Fruit fly (Drosophila melanogaster) whole organism, prepupa: Measurements from ENCODE around the gene CG10713.

Experiments used
- CG11902 ChIP-seq: fragments of 200-800 bp; sonication (Bioruptor generic); optimal IDR thresholded peaks from 3 replicates; lab custom pipeline; 2016; ENCODE audit warnings: missing biosample characterization, missing genetic modification characterization
- CG15336 ChIP-seq: fragments of 200-800 bp; sonication (Bioruptor generic); IDR thresholded peaks from 2 replicates; pipeline ENCODE4 v1.3.6; 2022; ENCODE audit warnings: missing biosample characterization, missing genetic modification characterization
- CG1621 ChIP-seq: fragments of 200-800 bp; sonication (Bioruptor generic); optimal IDR thresholded peaks from 3 replicates; lab custom pipeline; 2018; ENCODE audit warnings: missing biosample characterization, mild to moderate bottlenecking, missing genetic modification characterization
- CG3032 ChIP-seq: fragments of 200-800 bp; optimal IDR thresholded peaks from 2 replicates; lab custom pipeline; 2019; ENCODE audit warnings: missing biosample characterization, mild to moderate bottlenecking, missing genetic modification characterization, moderate library complexity
- CG31627 ChIP-seq: fragments of 200-800 bp; sonication (Bioruptor generic); optimal IDR thresholded peaks from 3 replicates; lab custom pipeline; 2016; ENCODE audit warnings: missing biosample characterization, missing genetic modification characterization
- CG32006 ChIP-seq: fragments of 200-800 bp; sonication (Bioruptor generic); optimal IDR thresholded peaks from 3 replicates; lab custom pipeline; 2017; ENCODE audit warnings: missing biosample characterization, mild to moderate bottlenecking, missing genetic modification characterization
- CG34406 ChIP-seq: fragments of 200-800 bp; sonication (Bioruptor generic); optimal IDR thresholded peaks from 3 replicates; lab custom pipeline; 2016; ENCODE audit warnings: missing biosample characterization, missing genetic modification characterization
- CG4318 ChIP-seq: fragments of 200-800 bp; sonication (Bioruptor generic); optimal IDR thresholded peaks from 3 replicates; lab custom pipeline; 2017; ENCODE audit warnings: missing biosample characterization, mild to moderate bottlenecking, missing genetic modification characterization
- CG6163 ChIP-seq: fragments of 200-800 bp; sonication (Bioruptor generic); IDR thresholded peaks from 3 replicates; pipeline ENCODE4 v1.3.6; 2022; ENCODE audit warnings: missing biosample characterization, missing genetic modification characterization
- CG6276 ChIP-seq: fragments of 200-800 bp; sonication (Bioruptor generic); optimal IDR thresholded peaks from 2 replicates; lab custom pipeline; 2017; ENCODE audit warnings: missing biosample characterization, mild to moderate bottlenecking, missing genetic modification characterization
- CG8119 ChIP-seq: fragments of 200-800 bp; sonication (Bioruptor generic); IDR thresholded peaks from 3 replicates; pipeline ENCODE4 v1.3.6; 2022; ENCODE audit warnings: missing biosample characterization, missing genetic modification characterization
- CG8632 ChIP-seq: fragments of 200-800 bp; sonication (Bioruptor generic); optimal IDR thresholded peaks from 3 replicates; lab custom pipeline; 2016; ENCODE audit warnings: missing biosample characterization, missing genetic modification characterization
- CG9139 ChIP-seq: fragments of 200-800 bp; sonication (Bioruptor generic); optimal IDR thresholded peaks from 3 replicates; lab custom pipeline; 2017; ENCODE audit warnings: missing biosample characterization, mild to moderate bottlenecking, missing genetic modification characterization
- Eip75B ChIP-seq: fragments of 200-800 bp; sonication (Bioruptor generic); optimal IDR thresholded peaks from 3 replicates; lab custom pipeline; 2016; ENCODE audit warnings: missing biosample characterization, missing genetic modification characterization
- Eip78C ChIP-seq: fragments of 200-800 bp; sonication (Bioruptor generic); peaks from one replicate; lab custom pipeline; 2016; ENCODE audit warnings: missing biosample characterization, missing genetic modification characterization
- Gug ChIP-seq: fragments of 200-800 bp; sonication (Bioruptor generic); IDR thresholded peaks from 2 replicates; pipeline ENCODE4 v1.3.6; 2022; ENCODE audit warnings: missing biosample characterization, missing genetic modification characterization
- Hr38 ChIP-seq: sonication (Bioruptor generic); optimal IDR thresholded peaks from 2 replicates; lab custom pipeline; 2016; ENCODE audit warnings: missing biosample characterization, missing genetic modification characterization
- Hr39 ChIP-seq: fragments of 200-800 bp; sonication (Bioruptor generic); optimal IDR thresholded peaks from 2 replicates; lab custom pipeline; 2016; ENCODE audit warnings: missing biosample characterization, missing genetic modification characterization
- Lpt ChIP-seq: fragments of 200-800 bp; sonication (Bioruptor generic); optimal IDR thresholded peaks from 3 replicates; lab custom pipeline; 2016; ENCODE audit warnings: missing biosample characterization, missing genetic modification characterization
- Met ChIP-seq: fragments of 200-800 bp; sonication (Bioruptor generic); optimal IDR thresholded peaks from 3 replicates; lab custom pipeline; 2016; ENCODE audit warnings: missing biosample characterization, missing genetic modification characterization
- Smox ChIP-seq: fragments of 200-800 bp; sonication (Bioruptor generic); optimal IDR thresholded peaks from 3 replicates; lab custom pipeline; 2016; ENCODE audit warnings: missing biosample characterization, missing genetic modification characterization
- Sox14 ChIP-seq: fragments of 200-800 bp; sonication (Bioruptor generic); optimal IDR thresholded peaks from 3 replicates; lab custom pipeline; 2016; ENCODE audit warnings: missing biosample characterization, missing genetic modification characterization
- Sox15 ChIP-seq: fragments of 200-800 bp; sonication (Bioruptor generic); optimal IDR thresholded peaks from 3 replicates; lab custom pipeline; 2016; ENCODE audit warnings: missing biosample characterization, missing genetic modification characterization
- cyc ChIP-seq: fragments of 200-800 bp; sonication (Bioruptor generic); optimal IDR thresholded peaks from 3 replicates; lab custom pipeline; 2016; ENCODE audit warnings: missing biosample characterization, missing genetic modification characterization
- eg ChIP-seq: fragments of 200-800 bp; sonication (Bioruptor generic); IDR thresholded peaks from 3 replicates; pipeline ENCODE4 v1.3.6; 2022; ENCODE audit warnings: missing biosample characterization, missing genetic modification characterization
- fd59A ChIP-seq: fragments of 200-800 bp; sonication (Bioruptor generic); optimal IDR thresholded peaks from 2 replicates; lab custom pipeline; 2017; ENCODE audit warnings: missing biosample characterization, mild to moderate bottlenecking, missing genetic modification characterization, missing genetic modification reagents
- fd85E ChIP-seq: fragments of 200-800 bp; sonication (Bioruptor generic); optimal IDR thresholded peaks from 3 replicates; lab custom pipeline; 2016; ENCODE audit warnings: missing biosample characterization, missing genetic modification characterization
- fkh ChIP-seq: fragments of 200-800 bp; sonication (Bioruptor generic); optimal IDR thresholded peaks from 3 replicates; lab custom pipeline; 2017; ENCODE audit warnings: missing biosample characterization, mild to moderate bottlenecking, missing genetic modification characterization, moderate library complexity
- net ChIP-seq: fragments of 200-800 bp; sonication (Bioruptor generic); optimal IDR thresholded peaks from 3 replicates; lab custom pipeline; 2016; ENCODE audit warnings: missing biosample characterization, missing genetic modification characterization
- pdm3 ChIP-seq: fragments of 200-800 bp; sonication (Bioruptor generic); optimal IDR thresholded peaks from 3 replicates; lab custom pipeline; 2016; ENCODE audit warnings: missing biosample characterization, missing genetic modification characterization
- salr ChIP-seq, 2 experiments: fragments of 200-800 bp; sonication (Bioruptor generic); optimal IDR thresholded peaks; 3 replicates each; lab custom pipeline; 2016 to 2018; ENCODE audit warnings: missing biosample characterization in 2 of 2, missing genetic modification characterization in 2 of 2, mild to moderate bottlenecking in 1 of 2
- svp ChIP-seq: fragments of 200-800 bp; sonication (Bioruptor generic); peaks from one replicate; lab custom pipeline; 2016; ENCODE audit warnings: missing biosample characterization, missing genetic modification characterization
- topi ChIP-seq: fragments of 200-800 bp; sonication (Bioruptor generic); optimal IDR thresholded peaks from 3 replicates; lab custom pipeline; 2016; ENCODE audit warnings: missing biosample characterization, missing genetic modification characterization
- vri ChIP-seq: fragments of 200-800 bp; sonication (Bioruptor generic); optimal IDR thresholded peaks from 3 replicates; lab custom pipeline; 2016; ENCODE audit warnings: missing biosample characterization, mild to moderate bottlenecking, missing genetic modification characterization

CG10713 gene

DNA sequence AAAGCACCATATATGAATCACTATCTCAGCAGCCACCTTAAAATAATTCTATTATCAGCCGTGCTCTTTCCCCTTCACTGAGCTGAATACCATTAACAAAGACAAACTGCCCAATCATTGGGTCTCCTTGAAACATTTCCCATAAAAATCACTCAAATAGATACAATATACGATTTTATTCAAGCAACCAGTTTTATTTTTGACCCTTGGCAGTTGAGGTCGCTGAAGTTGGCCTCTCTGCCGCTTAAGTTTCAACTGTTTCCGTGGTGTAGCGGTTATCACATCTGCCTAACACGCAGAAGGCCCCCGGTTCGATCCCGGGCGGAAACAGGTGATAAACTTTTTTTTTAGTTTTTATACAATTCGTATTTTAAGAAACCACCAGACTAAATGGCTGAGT, 2.2 kb downstream of the CG10713 start:
- no peak for TF ChIP-seq Hr38
- peak; percentile 68 for TF ChIP-seq svp (GFP tag; lab: Kevin White, UChicago)

DNA sequence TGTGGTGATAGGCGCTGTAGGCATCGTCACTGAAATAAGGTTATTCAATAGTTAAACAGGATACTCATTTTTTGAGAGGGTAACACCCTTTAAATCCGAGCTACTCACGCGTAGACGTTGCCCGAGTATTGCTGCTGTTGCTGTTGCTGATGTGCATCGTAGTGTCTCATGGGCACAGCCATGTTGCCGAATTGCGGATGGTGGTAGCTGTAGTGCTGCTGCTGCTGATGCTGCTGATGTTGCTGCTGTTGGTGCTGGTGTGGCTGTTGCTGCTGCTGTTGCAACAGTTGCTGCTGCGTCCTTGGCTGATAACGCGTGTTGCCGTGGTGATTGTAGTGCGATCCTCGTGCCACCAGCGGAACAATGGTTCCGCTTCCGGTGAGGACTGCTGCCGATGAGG, 4.9 kb downstream of the CG10713 start:
- no peak for TF ChIP-seq pdm3 (GFP tag; lab: Kevin White, UChicago)
- no peak for TF ChIP-seq topi (GFP tag; lab: Kevin White, UChicago)
- no peak for TF ChIP-seq CG8119 (GFP tag; lab: Robert Waterston, UW)
- no peak for TF ChIP-seq CG34406
- TF ChIP-seq net (GFP tag; lab: Kevin White, UChicago), result no peak
- TF ChIP-seq, all 60 proteins: peak for 0

DNA sequence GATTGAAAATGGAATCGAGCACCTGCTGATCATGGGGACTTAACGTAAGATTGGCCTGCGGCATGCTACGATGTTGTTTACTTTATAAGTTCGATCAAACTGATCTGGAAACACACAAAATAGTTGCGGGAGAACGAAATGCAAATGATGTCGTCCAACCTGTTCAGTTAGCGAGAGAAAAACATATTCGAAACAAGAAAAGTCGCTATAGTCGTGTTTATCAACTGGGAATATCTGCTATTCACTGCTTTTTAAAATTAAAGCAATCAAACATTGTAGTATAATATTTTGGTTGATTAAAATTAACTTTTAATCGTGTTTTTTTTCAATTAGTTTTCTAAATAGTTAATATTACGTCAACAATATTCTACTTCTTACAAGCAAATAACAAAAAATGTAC, 8.5 kb downstream of the CG10713 start, which contains the start of gene CG14105:
CG14105 (minus strand) TSS at position 101 of the 400 bp plus-strand sequence.
- TF ChIP-seq CG8119 (GFP tag; lab: Robert Waterston, UW), result no peak
- TF ChIP-seq eg (GFP tag; lab: Robert Waterston, UW), result no peak
- no peak for TF ChIP-seq CG8632 (GFP tag; lab: Kevin White, UChicago)
- TF ChIP-seq CG6276 (GFP tag; lab: Kevin White, UChicago), result no peak

DNA sequence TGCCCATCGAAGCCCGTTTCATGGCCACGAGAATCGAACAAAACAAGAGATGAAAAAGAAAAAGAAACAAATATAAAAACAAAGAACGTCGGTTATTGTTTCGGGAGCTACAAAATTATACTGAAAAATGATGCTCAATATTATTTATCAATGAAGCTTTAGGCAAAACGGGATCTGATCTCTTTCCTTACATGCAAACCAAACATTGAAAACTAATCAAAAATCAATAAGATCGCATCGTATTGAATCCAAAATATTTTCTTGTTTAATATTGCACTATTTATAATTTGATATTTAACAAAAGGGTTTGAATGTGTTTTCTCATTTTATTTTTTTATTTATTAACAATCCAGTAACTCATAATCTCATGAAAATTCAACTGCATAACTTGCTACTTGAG, 9.5 kb downstream of the CG10713 start, which contains the start of gene CG14106:
CG14106 (minus strand) TSS at position 101 of the 400 bp plus-strand sequence.
- TF ChIP-seq CG11902 (no peak), Met (GFP tag; lab: Kevin White, UChicago) (no peak), fd85E (GFP tag; lab: Kevin White, UChicago) (no peak), Sox14 (no peak), CG1621 (tag; lab: Kevin White, UChicago) (no peak), fd59A (GFP tag; lab: Kevin White, UChicago) (no peak), pdm3 (GFP tag; lab: Kevin White, UChicago) (no peak), CG3032 (no peak), CG9139 (GFP tag; lab: Kevin White, UChicago) (no peak), Smox (no peak), vri (no peak), Eip78C (GFP tag; lab: Kevin White, UChicago) (no peak), CG8632 (GFP tag; lab: Kevin White, UChicago) (no peak), fkh (GFP tag; lab: Kevin White, UChicago) (no peak), cyc (no peak), CG15336 (GFP tag; lab: Robert Waterston, UW) (no peak), Lpt (GFP tag; lab: Kevin White, UChicago) (no peak)

DNA sequence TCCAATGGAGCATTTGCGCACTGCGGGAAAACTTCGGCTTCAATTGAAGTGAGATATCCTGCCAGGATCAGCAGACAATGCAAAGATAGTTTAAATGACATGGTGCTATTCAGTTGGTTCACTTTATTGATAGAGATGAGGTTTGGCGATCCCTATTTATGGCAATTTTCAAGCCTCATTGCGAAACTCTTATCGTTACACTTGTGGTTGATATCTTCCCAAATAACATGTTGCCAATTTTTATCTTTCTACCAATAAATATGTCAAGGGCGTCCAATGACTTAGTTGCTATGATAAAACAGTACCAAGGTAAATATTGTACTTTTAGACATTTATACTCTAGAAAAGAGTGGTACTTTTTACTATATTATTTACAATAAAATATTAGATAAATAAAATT, 11.0 kb downstream of the CG10713 start, which contains the start of gene CG33263:
CG33263 (minus strand) TSS at position 101 of the 400 bp plus-strand sequence.
- TF ChIP-seq Hr39 (GFP tag; lab: Kevin White, UChicago), result no peak
- TF ChIP-seq CG8632 (GFP tag; lab: Kevin White, UChicago), result no peak
- no peak for TF ChIP-seq CG32006 (GFP tag; lab: Kevin White, UChicago)
- no peak for TF ChIP-seq CG4318 (GFP tag; lab: Kevin White, UChicago)
- no peak for TF ChIP-seq CG6276 (GFP tag; lab: Kevin White, UChicago)
- TF ChIP-seq CG6163 (GFP tag; lab: Robert Waterston, UW), result no peak

DNA sequence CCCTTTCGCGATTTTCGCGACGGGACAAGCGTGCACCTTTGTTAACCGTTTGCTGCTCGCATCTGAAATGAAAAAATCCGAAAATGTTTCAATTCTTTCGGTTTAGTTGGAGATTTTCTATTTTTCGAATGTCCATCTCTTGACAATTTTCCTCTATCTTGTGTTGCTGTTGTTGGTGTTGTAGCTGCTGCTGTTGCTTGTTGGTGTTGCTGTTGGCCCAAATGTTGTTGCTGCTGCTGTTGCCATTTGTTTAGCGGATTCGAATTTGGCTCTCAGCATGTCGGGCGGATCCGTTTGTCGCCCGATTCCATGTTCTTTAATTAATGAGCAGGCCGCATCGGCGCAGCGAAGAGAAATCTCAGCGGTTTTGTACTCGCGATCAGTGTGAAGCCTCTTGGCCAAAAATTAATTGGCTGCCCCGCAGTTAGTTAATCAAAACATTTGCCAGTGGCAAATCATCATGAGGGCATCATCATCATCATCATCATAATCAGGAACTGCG, 12.7 kb downstream of the CG10713 start, which contains the start of gene CG32121:
CG32121 (minus strand) TSS at position 51 of the 502 bp plus-strand sequence.
- no peak for TF ChIP-seq fkh (GFP tag; lab: Kevin White, UChicago)
- no peak for TF ChIP-seq CG4318 (GFP tag; lab: Kevin White, UChicago)
- TF ChIP-seq Sox14, result no peak
- TF ChIP-seq pdm3 (GFP tag; lab: Kevin White, UChicago), result no peak
- TF ChIP-seq salr (GFP tag; optimal IDR thresholded peaks at IDR 0.05; lab: Kevin White, UChicago), result no peak
- TF ChIP-seq topi (GFP tag; lab: Kevin White, UChicago), result no peak
- TF ChIP-seq cyc, result no peak
- TF ChIP-seq Eip75B (GFP tag; lab: Kevin White, UChicago), result no peak
- TF ChIP-seq Hr39 (GFP tag; lab: Kevin White, UChicago), result no peak
- TF ChIP-seq CG34406, result no peak
- no peak for TF ChIP-seq net (GFP tag; lab: Kevin White, UChicago)
- TF ChIP-seq Sox15 (GFP tag; lab: Kevin White, UChicago), result no peak
- TF ChIP-seq CG15336 (GFP tag; lab: Robert Waterston, UW), result no peak
- TF ChIP-seq Gug, result no peak
- TF ChIP-seq CG31627 (GFP tag; lab: Kevin White, UChicago), result no peak
- TF ChIP-seq CG8632 (GFP tag; lab: Kevin White, UChicago), result no peak
